Fruit fly (Drosophila melanogaster) S2 (cell line): ENCODE data around the gene bond.
A peak's percentile ranks its signal among the peaks of the same experiment; 100 is the strongest.

Experiments used
- CG8478 ChIP-seq: fragments of >200 bp; optimal IDR thresholded peaks from 2 replicates; lab custom pipeline; 2018
- CTCF ChIP-seq, 2 experiments: fragments of >200 bp; optimal IDR thresholded peaks; 2 replicates each; lab custom pipeline; 2018

bond gene

dm6 chr3R:22528264-22529158 lies 22.0 kb upstream of the bond start, which contains the start of gene CG5346:
Gene CG5346 (minus strand): TSS chr3R:22528663.
- TF ChIP-seq CG8478 (lab: Kevin White, UChicago) (no peak), CTCF (optimal IDR thresholded peaks at IDR 0.05; lab: Kevin White, UChicago) (peak; percentile 8 to 46)

- TF ChIP-seq CTCF (optimal IDR thresholded peaks at IDR 0.05; lab: Kevin White, UChicago), result no peak
- TF ChIP-seq CG8478 (lab: Kevin White, UChicago), result no peak
Measured at dm6 chr3R:22530305-22530704, 20.2 kb upstream of the bond start, which contains the start of gene CG33099. Gene CG33099 (minus strand): TSS chr3R:22530572.

dm6 chr3R:22531801-22532200 lies 18.7 kb upstream of the bond start, which contains the start of gene CG33093:
Gene CG33093 (minus strand): TSS chr3R:22531922.
- TF ChIP-seq CG8478 (lab: Kevin White, UChicago), result no peak
- TF ChIP-seq CTCF (optimal IDR thresholded peaks at IDR 0.05; lab: Kevin White, UChicago), result no peak

- TF ChIP-seq CG8478 (lab: Kevin White, UChicago) (no peak), CTCF (optimal IDR thresholded peaks at IDR 0.05; lab: Kevin White, UChicago) (no peak)
Measured at dm6 chr3R:22533973-22534931, 16.2 kb upstream of the bond start.

dm6 chr3R:22535945-22536344 lies 14.5 kb upstream of the bond start:
- TF ChIP-seq CG8478 (lab: Kevin White, UChicago) (no peak), CTCF (optimal IDR thresholded peaks at IDR 0.05; lab: Kevin White, UChicago) (no peak)

- TF ChIP-seq CG8478 (lab: Kevin White, UChicago), result no peak
- TF ChIP-seq CTCF (optimal IDR thresholded peaks at IDR 0.05; lab: Kevin White, UChicago), result no peak
Measured at dm6 chr3R:22536504-22537423, 13.7 kb upstream of the bond start.

- TF ChIP-seq CG8478 (lab: Kevin White, UChicago) (no peak), CTCF (optimal IDR thresholded peaks at IDR 0.05; lab: Kevin White, UChicago) (no peak)
Measured at dm6 chr3R:22538877-22539276, 11.6 kb upstream of the bond start.

dm6 chr3R:22539762-22540161 lies 10.7 kb upstream of the bond start, which contains the start of gene CG5326:
Gene CG5326 (minus strand): TSS chr3R:22539919.
- no peak for TF ChIP-seq CG8478 (lab: Kevin White, UChicago)
- TF ChIP-seq CTCF (optimal IDR thresholded peaks at IDR 0.05; lab: Kevin White, UChicago), result no peak

- TF ChIP-seq CG8478 (lab: Kevin White, UChicago), result no peak
- no peak for TF ChIP-seq CTCF (optimal IDR thresholded peaks at IDR 0.05; lab: Kevin White, UChicago)
Measured at dm6 chr3R:22540686-22541085, 9.8 kb upstream of the bond start.

dm6 chr3R:22542773-22543411 lies 7.6 kb upstream of the bond start:
- TF ChIP-seq CTCF (optimal IDR thresholded peaks at IDR 0.05; lab: Kevin White, UChicago), result no peak
- TF ChIP-seq CG8478 (lab: Kevin White, UChicago), result no peak

dm6 chr3R:22546017-22546416 lies 4.5 kb upstream of the bond start:
- TF ChIP-seq CG8478 (lab: Kevin White, UChicago) (no peak), CTCF (optimal IDR thresholded peaks at IDR 0.05; lab: Kevin White, UChicago) (no peak)

- peak in 1 of 2 experiments; percentile 25 for TF ChIP-seq CTCF (optimal IDR thresholded peaks at IDR 0.05; lab: Kevin White, UChicago)
- TF ChIP-seq CG8478 (lab: Kevin White, UChicago), result no peak
Measured at dm6 chr3R:22547585-22548022, 2.9 kb upstream of the bond start, which contains the start of gene AdipoR. Gene AdipoR (minus strand): TSS chr3R:22547846.

dm6 chr3R:22552686-22553085 lies 2.2 kb downstream of the bond start:
- no peak for TF ChIP-seq CG8478 (lab: Kevin White, UChicago)
- no peak for TF ChIP-seq CTCF (optimal IDR thresholded peaks at IDR 0.05; lab: Kevin White, UChicago)
